Worm (Caenorhabditis elegans): Measurements from ENCODE around the gene rdy-2.

- no peak for TF ChIP-seq med-1 (GFP tag; optimal IDR thresholded peaks at IDR 0.05; ENCODE audit: insufficient read depth)
- TF ChIP-seq ztf-23 (GFP tag; IDR thresholded peaks at IDR 0.05), result no peak
- no peak for TF ChIP-seq klf-2 (GFP tag; conservative IDR thresholded peaks at IDR 0.05)
These were observed 6.0 kb upstream of the rdy-2 start, which contains the start of gene fmo-4 for ce11 chrV:13606651-13607242.

Data from whole organism, midembryonic.